Worm (Caenorhabditis elegans): ENCODE measurements around the gene flap-1.

flap-1 gene

DNA sequence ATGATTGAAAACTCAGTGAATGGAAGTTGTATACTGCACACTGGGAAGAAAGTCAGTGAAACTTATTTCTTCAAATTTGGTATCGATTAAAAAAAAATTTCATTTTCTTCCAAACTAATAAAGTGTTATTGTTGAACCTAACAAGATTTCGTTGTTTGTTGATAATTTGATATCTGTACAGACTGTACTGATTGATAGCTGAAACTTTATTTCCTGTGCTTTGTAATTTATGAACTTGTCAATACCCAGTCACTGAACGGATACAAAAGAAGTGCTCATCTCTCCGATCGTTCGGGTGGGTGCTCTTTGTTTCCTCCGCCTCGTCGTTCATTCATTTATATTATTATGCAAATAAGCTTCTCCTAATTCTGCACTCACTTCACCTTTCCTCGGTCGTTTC lies 40.5 kb upstream of the flap-1 start, which contains the start of gene F31E3.12:
Gene F31E3.12 (plus strand): TSS at position 301 of the 400 bp plus-strand sequence.
- no peak for TF ChIP-seq ceh-31 (tag; optimal IDR thresholded peaks at IDR 0.05)
- TF ChIP-seq npax-4 (tag; optimal IDR thresholded peaks at IDR 0.05) = no peak
- TF ChIP-seq sox-4 (tag; optimal IDR thresholded peaks at IDR 0.05) = no peak
- TF ChIP-seq ztf-16 (tag; optimal IDR thresholded peaks at IDR 0.05) = no peak
- TF ChIP-seq elt-4 (tag; optimal IDR thresholded peaks at IDR 0.05) = no peak
- no peak for TF ChIP-seq elt-2 (tag; optimal IDR thresholded peaks at IDR 0.05)
- TF ChIP-seq ceh-6 (GFP tag; optimal IDR thresholded peaks at IDR 0.05) = no peak
- no peak for TF ChIP-seq fkh-10 (GFP tag; optimal IDR thresholded peaks at IDR 0.05)
- TF ChIP-seq ets-4 (tag; optimal IDR thresholded peaks at IDR 0.05) = no peak
- TF ChIP-seq unc-42 (tag; optimal IDR thresholded peaks at IDR 0.05) = no peak
- no peak for TF ChIP-seq ceh-24 (tag; optimal IDR thresholded peaks at IDR 0.05)
- no peak for TF ChIP-seq odd-2 (tag; optimal IDR thresholded peaks at IDR 0.05)
- no peak for TF ChIP-seq ceh-22 (tag; optimal IDR thresholded peaks at IDR 0.05)
- TF ChIP-seq ref-2 (tag; optimal IDR thresholded peaks at IDR 0.05) = no peak
- TF ChIP-seq dmd-4 (tag; optimal IDR thresholded peaks at IDR 0.05; ENCODE audit: borderline replicate concordance) = no peak
- TF ChIP-seq sox-2 (GFP tag; IDR thresholded peaks at IDR 0.05) = no peak
- no peak for TF ChIP-seq fax-1 (tag; optimal IDR thresholded peaks at IDR 0.05)
- no peak for TF ChIP-seq ceh-2 (tag; optimal IDR thresholded peaks at IDR 0.05)
- TF ChIP-seq lim-6 (tag; optimal IDR thresholded peaks at IDR 0.05) = no peak
- TF ChIP-seq K09A11.1 (tag; optimal IDR thresholded peaks at IDR 0.05; ENCODE audit: insufficient read depth) = no peak

ce11 chrIII:6968655-6969054 lies 40.0 kb upstream of the flap-1 start:
- TF ChIP-seq unc-86 (tag; optimal IDR thresholded peaks at IDR 0.05) = no peak
- TF ChIP-seq unc-42 (tag; optimal IDR thresholded peaks at IDR 0.05) = no peak
- no peak for TF ChIP-seq T23F11.4 (GFP tag; optimal IDR thresholded peaks at IDR 0.05)
- TF ChIP-seq tbx-2 (tag; optimal IDR thresholded peaks at IDR 0.05) = no peak
- no peak for TF ChIP-seq F13H6.1 (tag; optimal IDR thresholded peaks at IDR 0.05)
- TF ChIP-seq ceh-18 (tag; optimal IDR thresholded peaks at IDR 0.05) = no peak
- TF ChIP-seq elt-4 (tag; optimal IDR thresholded peaks at IDR 0.05) = no peak
- no peak for TF ChIP-seq ahr-1 (tag; optimal IDR thresholded peaks at IDR 0.05)
- no peak for TF ChIP-seq ceh-34 (tag; optimal IDR thresholded peaks at IDR 0.05)
- no peak for TF ChIP-seq hlh-8 (tag; optimal IDR thresholded peaks at IDR 0.05)
- no peak for TF ChIP-seq npax-4 (tag; optimal IDR thresholded peaks at IDR 0.05)
- no peak for TF ChIP-seq fkh-6 (tag; optimal IDR thresholded peaks at IDR 0.05)

DNA sequence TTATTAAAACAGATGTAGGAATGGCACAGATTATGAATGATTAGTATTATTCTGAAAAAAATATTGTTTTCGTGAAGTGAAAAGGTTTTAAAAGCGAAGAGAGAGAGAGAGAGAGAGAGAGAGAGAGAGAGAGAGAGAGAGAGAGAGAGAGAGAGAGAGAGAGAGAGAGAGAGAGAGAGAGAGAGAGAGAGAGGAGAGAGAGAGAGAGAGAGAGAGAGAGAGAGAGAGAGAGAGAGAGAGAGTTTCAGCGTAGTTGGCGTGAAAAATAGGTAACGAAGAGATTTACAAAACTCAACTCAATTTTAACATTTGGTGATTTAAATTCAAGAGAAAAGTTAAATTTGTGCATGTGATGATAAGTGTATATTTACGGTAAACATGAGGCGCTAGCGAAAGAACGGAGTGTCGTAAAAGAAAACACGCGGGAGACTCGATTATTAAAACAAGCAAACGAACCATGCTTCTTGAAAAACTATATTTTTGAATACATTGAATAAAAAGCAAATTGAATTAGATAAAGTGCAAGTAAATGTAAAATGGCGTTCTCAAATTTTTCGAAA lies 39.5 kb upstream of the flap-1 start, which contains the start of gene panl-2:
Gene panl-2 (minus strand): TSS at position 51 of the 560 bp plus-strand sequence.
- TF ChIP-seq ttx-3 (tag; optimal IDR thresholded peaks at IDR 0.05) (no peak), hlh-30 (tag; optimal IDR thresholded peaks at IDR 0.05; ENCODE audit: insufficient read depth) (peak; percentile 82), sdc-2 (tag; optimal IDR thresholded peaks at IDR 0.05) (no peak), nfya-1 (tag; optimal IDR thresholded peaks at IDR 0.05) (peak; percentile 44)

ce11 chrIII:6961937-6962504 lies 33.4 kb upstream of the flap-1 start, which contains the start of the genes rpn-6.1 and F57B9.1:
Gene rpn-6.1 (minus strand): TSS chrIII:6962001.
Gene F57B9.1 (plus strand): TSS chrIII:6962090.
- no peak for TF ChIP-seq ceh-18 (tag; optimal IDR thresholded peaks at IDR 0.05)
- no peak for TF ChIP-seq ahr-1 (tag; optimal IDR thresholded peaks at IDR 0.05)
- TF ChIP-seq ceh-24 (tag; optimal IDR thresholded peaks at IDR 0.05) = no peak
- peak; percentile 43 for TF ChIP-seq elt-2 (tag; optimal IDR thresholded peaks at IDR 0.05)
- TF ChIP-seq sox-4 (tag; optimal IDR thresholded peaks at IDR 0.05) = no peak
- TF ChIP-seq pat-9 (tag; optimal IDR thresholded peaks at IDR 0.05) = no peak
- no peak for TF ChIP-seq zip-5 (tag; optimal IDR thresholded peaks at IDR 0.05)
- TF ChIP-seq pag-3 (tag; optimal IDR thresholded peaks at IDR 0.05; ENCODE audit: borderline replicate concordance) = no peak
- no peak for TF ChIP-seq ceh-31 (tag; optimal IDR thresholded peaks at IDR 0.05)
- peak; percentile 33 for TF ChIP-seq unc-55 (GFP tag; optimal IDR thresholded peaks at IDR 0.05)
- TF ChIP-seq hlh-13 (GFP tag; optimal IDR thresholded peaks at IDR 0.05) = no peak
- TF ChIP-seq ceh-19 (GFP tag; optimal IDR thresholded peaks at IDR 0.05) = no peak
- no peak for TF ChIP-seq unc-86 (tag; optimal IDR thresholded peaks at IDR 0.05)
- TF ChIP-seq pqm-1 (tag; optimal IDR thresholded peaks at IDR 0.05) = no peak
- TF ChIP-seq unc-3 (GFP tag; conservative IDR thresholded peaks at IDR 0.05) = no peak
- TF ChIP-seq unc-3 (tag; optimal IDR thresholded peaks at IDR 0.05) = no peak
- TF ChIP-seq ceh-45 (GFP tag; IDR thresholded peaks at IDR 0.05) = no peak
- no peak for TF ChIP-seq ztf-16 (tag; optimal IDR thresholded peaks at IDR 0.05)

All from whole organism, late embryonic.